Fruit fly (Drosophila melanogaster): ENCODE data around the gene Sfp24F.

The Sfp24F gene

dm6 chr2L:4417982-4418381, 23.9 kb downstream of the Sfp24F start (continued):
- peak; percentile 27; the same call in 1 of the 2 replicates for TF ChIP-seq vvl (GFP tag; IDR thresholded peaks at IDR 0.05)
- TF ChIP-seq CG16815 (GFP tag; optimal IDR thresholded peaks at IDR 0.05): no peak
- TF ChIP-seq bbx (GFP tag; IDR thresholded peaks at IDR 0.05; ENCODE audit: partially characterized antibody): no peak
- peak; percentile 32; the same call in 1 of the 2 replicates for TF ChIP-seq CG14667 (GFP tag; IDR thresholded peaks at IDR 0.05)
- no peak for TF ChIP-seq br (optimal IDR thresholded peaks at IDR 0.05)
- no peak for TF ChIP-seq HLH54F (GFP tag; optimal IDR thresholded peaks at IDR 0.05)
- TF ChIP-seq CG3065 (GFP tag; optimal IDR thresholded peaks at IDR 0.05): no peak
- TF ChIP-seq da (GFP tag; optimal IDR thresholded peaks at IDR 0.05): no peak
- TF ChIP-seq Trl (optimal IDR thresholded peaks at IDR 0.05): no peak
- no peak for TF ChIP-seq Trl (GFP tag; optimal IDR thresholded peaks at IDR 0.05)
- TF ChIP-seq dmrt99B (tag; optimal IDR thresholded peaks at IDR 0.05): peak; percentile 18
- TF ChIP-seq insv (GFP tag; optimal IDR thresholded peaks at IDR 0.05): no peak
- TF ChIP-seq D19B (GFP tag; optimal IDR thresholded peaks at IDR 0.05): no peak
- no peak for TF ChIP-seq CG8281 (tag; optimal IDR thresholded peaks at IDR 0.05)
- no peak for TF ChIP-seq vnd (GFP tag; IDR thresholded peaks at IDR 0.05; ENCODE audit: partially characterized antibody)
- no peak for TF ChIP-seq Kr (GFP tag; optimal IDR thresholded peaks at IDR 0.05)
- no peak for TF ChIP-seq shn (GFP tag; optimal IDR thresholded peaks at IDR 0.05)
- TF ChIP-seq GATAe (GFP tag; conservative IDR thresholded peaks at IDR 0.05): no peak
- no peak for TF ChIP-seq Hsf (GFP tag; optimal IDR thresholded peaks at IDR 0.05)
- TF ChIP-seq CG9876 (GFP tag; optimal IDR thresholded peaks at IDR 0.05): no peak
- TF ChIP-seq CG10462 (GFP tag; optimal IDR thresholded peaks at IDR 0.05): no peak
- TF ChIP-seq fd102C (GFP tag; optimal IDR thresholded peaks at IDR 0.05): no peak
- no peak for TF ChIP-seq CG7372 (GFP tag; IDR thresholded peaks at IDR 0.05)
- no peak for TF ChIP-seq CG33213 (GFP tag; optimal IDR thresholded peaks at IDR 0.05)
- TF ChIP-seq HLHmδ (GFP tag; optimal IDR thresholded peaks at IDR 0.05): no peak
- no peak for TF ChIP-seq CG2889 (GFP tag; IDR thresholded peaks at IDR 0.05)
- no peak for TF ChIP-seq zf30C (GFP tag; optimal IDR thresholded peaks at IDR 0.05)
- TF ChIP-seq jigr1 (GFP tag; IDR thresholded peaks at IDR 0.05): no peak
- no peak for TF ChIP-seq zen2 (GFP tag; IDR thresholded peaks at IDR 0.05; ENCODE audit: partially characterized antibody)
- TF ChIP-seq Jarid2 (GFP tag; optimal IDR thresholded peaks at IDR 0.05): no peak
- no peak for TF ChIP-seq pnt (GFP tag; optimal IDR thresholded peaks at IDR 0.05)
- TF ChIP-seq CG4404 (GFP tag; IDR thresholded peaks at IDR 0.05): no peak
- no peak for TF ChIP-seq Ada2b (GFP tag; IDR thresholded peaks at IDR 0.05)
- TF ChIP-seq CG12219 (GFP tag; optimal IDR thresholded peaks at IDR 0.05): no peak
- no peak for TF ChIP-seq Hand (GFP tag; optimal IDR thresholded peaks at IDR 0.05)
- no peak for TF ChIP-seq ftz-f1 (GFP tag; optimal IDR thresholded peaks at IDR 0.05)
- no peak for TF ChIP-seq CG17802 (tag; optimal IDR thresholded peaks at IDR 0.05)
- TF ChIP-seq tup (GFP tag; optimal IDR thresholded peaks at IDR 0.05): no peak
- TF ChIP-seq gce (GFP tag; IDR thresholded peaks at IDR 0.05): no peak
- no peak for TF ChIP-seq CG15011 (GFP tag; optimal IDR thresholded peaks at IDR 0.05)
- no peak for TF ChIP-seq CG10147 (GFP tag; optimal IDR thresholded peaks at IDR 0.05)
- TF ChIP-seq az2 (GFP tag; optimal IDR thresholded peaks at IDR 0.05): no peak
- TF ChIP-seq NFAT (GFP tag; IDR thresholded peaks at IDR 0.05): 0 out of 2 replicates have a peak, but pooled peaks have one; percentile 23
- no peak for TF ChIP-seq CG3407 (GFP tag; optimal IDR thresholded peaks at IDR 0.05)
- TF ChIP-seq Lim3 (GFP tag; IDR thresholded peaks at IDR 0.05): 0 out of 2 replicates have a peak, but pooled peaks have one; percentile 17
- TF ChIP-seq dan (GFP tag; IDR thresholded peaks at IDR 0.05): no peak
- no peak for TF ChIP-seq sd (tag; optimal IDR thresholded peaks at IDR 0.05)
- peak; percentile 13; the same call in 1 of the 3 replicates for TF ChIP-seq croc (GFP tag; conservative IDR thresholded peaks at IDR 0.05)
- TF ChIP-seq CG1647 (GFP tag; optimal IDR thresholded peaks at IDR 0.05): no peak
- TF ChIP-seq CG2712 (tag; optimal IDR thresholded peaks at IDR 0.05): no peak
- no peak for TF ChIP-seq Nf-YC (tag; optimal IDR thresholded peaks at IDR 0.05)
- TF ChIP-seq CG12391 (tag; optimal IDR thresholded peaks at IDR 0.05): no peak
- TF ChIP-seq Atf6 (GFP tag; IDR thresholded peaks at IDR 0.05): 0 out of 2 replicates have a peak, but pooled peaks have one; percentile 28

Data from whole organism, embryonic.